Fruit fly (Drosophila melanogaster) whole organism, embryonic: ENCODE results near the gene cni.

Source experiments
- CG8290 ChIP-seq, 3 experiments: fragments of 200-800 bp; sonication (Bioruptor generic); optimal IDR thresholded peaks; 2 replicates each; lab custom pipeline; 2016 to 2019; ENCODE audit warnings: missing biosample characterization in 3 of 3, missing genetic modification characterization in 3 of 3, mild to moderate bottlenecking in 2 of 3, moderate library complexity in 1 of 3
- croc ChIP-seq: fragments of 200-800 bp; sonication (Bioruptor generic); conservative IDR thresholded peaks from 3 replicates; pipeline ENCODE4 v1.3.6; 2022; ENCODE audit warnings: missing biosample characterization, missing genetic modification characterization
- pnt ChIP-seq: fragments of 200-800 bp; sonication (Bioruptor generic); optimal IDR thresholded peaks from 3 replicates; lab custom pipeline; 2016; ENCODE audit warnings: missing biosample characterization, missing genetic modification characterization

DNA sequence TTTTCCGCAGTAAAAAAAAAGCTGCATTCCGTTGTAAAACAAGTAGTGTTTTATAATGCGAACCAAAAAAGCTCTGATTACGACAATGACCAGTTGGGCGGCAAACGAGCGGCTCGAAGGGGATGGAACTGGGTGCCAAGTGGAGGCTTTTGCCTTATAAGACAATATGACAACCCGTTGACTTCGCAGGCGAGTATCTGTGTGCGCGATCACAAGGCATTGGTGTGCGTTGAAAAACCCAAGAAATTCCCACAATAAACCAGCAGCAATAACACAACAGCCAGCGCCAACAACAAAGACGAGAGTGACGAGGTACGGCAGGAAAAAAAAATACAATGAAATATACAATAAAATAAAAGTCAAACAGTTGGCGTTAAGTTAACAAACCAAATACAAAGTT lies 4.5 kb upstream of the cni start:
- TF ChIP-seq CG8290 (GFP tag; optimal IDR thresholded peaks at IDR 0.05; lab: Kevin White, UChicago) (no peak), CG8290 (tag; optimal IDR thresholded peaks at IDR 0.05; lab: Kevin White, UChicago) (peak in 1 of 2 experiments; percentile 38), pnt (GFP tag; lab: Kevin White, UChicago) (no peak), croc (no peak)
